Fruit fly (Drosophila melanogaster) whole organism, pupa: Measurements from ENCODE around the gene CG14853.

Source experiments
- CG12605 ChIP-seq: fragments of 200-800 bp; sonication (Bioruptor generic); IDR thresholded peaks from 2 replicates; pipeline ENCODE4 v1.3.6; 2022; ENCODE audit warnings: missing biosample characterization, missing genetic modification characterization
- CG14655 ChIP-seq: fragments of 200-800 bp; sonication (Bioruptor generic); optimal IDR thresholded peaks from 3 replicates; lab custom pipeline; 2017; ENCODE audit warnings: mild to moderate bottlenecking, missing biosample characterization, missing genetic modification reagents, missing genetic modification characterization
- CG8159 ChIP-seq: fragments of 200-800 bp; sonication (Bioruptor generic); optimal IDR thresholded peaks from 3 replicates; lab custom pipeline; 2018; ENCODE audit warnings: missing biosample characterization, mild to moderate bottlenecking, missing genetic modification characterization, moderate library complexity
- CG9948 ChIP-seq: fragments of 200-800 bp; sonication (Bioruptor generic); optimal IDR thresholded peaks from 2 replicates; lab custom pipeline; 2018; ENCODE audit warnings: missing biosample characterization, mild to moderate bottlenecking, missing genetic modification characterization, moderate library complexity
- EcR ChIP-seq: fragments of 200-800 bp; sonication (Bioruptor generic); optimal IDR thresholded peaks from 3 replicates; lab custom pipeline; 2019; ENCODE audit warnings: missing biosample characterization, missing genetic modification characterization, mild to moderate bottlenecking, moderate library complexity, missing genetic modification reagents
- Ets98B ChIP-seq: fragments of 200-800 bp; sonication (Bioruptor generic); IDR thresholded peaks from 2 replicates; pipeline ENCODE4 v1.3.6; 2022; ENCODE audit warnings: missing biosample characterization, missing genetic modification characterization
- Pif1A ChIP-seq: fragments of 200-800 bp; sonication (Bioruptor generic); optimal IDR thresholded peaks from 3 replicates; lab custom pipeline; 2016; ENCODE audit warnings: missing biosample characterization, missing genetic modification characterization
- Snoo ChIP-seq: fragments of 200-800 bp; sonication (Bioruptor generic); optimal IDR thresholded peaks from 3 replicates; lab custom pipeline; 2017; ENCODE audit warnings: missing biosample characterization, mild to moderate bottlenecking, missing genetic modification characterization, inconsistent platforms
- gl ChIP-seq: fragments of 200-800 bp; sonication (Bioruptor generic); optimal IDR thresholded peaks from 2 replicates; lab custom pipeline; 2018; ENCODE audit warnings: missing biosample characterization, mild to moderate bottlenecking, missing genetic modification characterization
- rn ChIP-seq: fragments of 200-800 bp; sonication (Bioruptor generic); IDR thresholded peaks from 2 replicates; pipeline ENCODE4 v1.3.6; 2022; ENCODE audit warnings: missing biosample characterization, missing genetic modification characterization

DNA sequence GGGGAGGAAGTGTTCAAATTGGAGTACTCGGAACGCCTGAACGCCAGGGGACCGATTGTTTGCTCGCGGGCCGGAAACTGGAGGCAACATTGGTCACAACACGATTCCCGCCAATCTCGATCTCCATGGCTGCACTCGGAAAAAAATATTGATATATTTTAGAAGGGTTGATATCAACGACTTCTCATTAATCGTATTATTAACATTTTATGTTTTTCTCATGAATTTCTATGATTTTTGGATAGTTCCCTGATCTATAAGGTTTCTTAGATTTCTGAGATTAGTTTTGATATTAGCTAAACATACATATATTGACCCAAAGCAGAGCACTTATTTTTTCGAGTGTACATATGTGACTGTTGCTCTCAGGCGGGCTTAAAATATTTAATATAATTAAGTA, 22.5 kb downstream of the CG14853 start:
- no peak for TF ChIP-seq CG12605 (GFP tag; lab: Robert Waterston, UW)
- TF ChIP-seq Pif1A (GFP tag; lab: Kevin White, UChicago), result no peak
- no peak for TF ChIP-seq rn (GFP tag; lab: Robert Waterston, UW)
- TF ChIP-seq CG9948, result peak; percentile 16
- no peak for TF ChIP-seq Snoo (tag; lab: Kevin White, UChicago)
- no peak for TF ChIP-seq CG8159 (tag; lab: Kevin White, UChicago)
- no peak for TF ChIP-seq Ets98B (GFP tag; lab: Robert Waterston, UW)
- TF ChIP-seq CG14655 (GFP tag; lab: Kevin White, UChicago), result no peak
- TF ChIP-seq EcR (GFP tag; lab: Kevin White, UChicago), result no peak
- TF ChIP-seq gl (tag; lab: Kevin White, UChicago), result no peak
